Worm (Caenorhabditis elegans) whole organism, young adult: Measurements from ENCODE around the gene K08E4.7.
A peak's percentile ranks its signal among the peaks of the same experiment; 100 is the strongest.

ENCODE experiments used
- B0336.3 ChIP-seq: fragments of 200-800 bp; sonication (Bioruptor generic); IDR thresholded peaks from 2 replicates; pipeline ENCODE4 v1.3.6; 2022; ENCODE audit warnings: missing genetic modification characterization, missing compliant biosample characterization
- F10E7.11 ChIP-seq: sonication (generic microtip); optimal IDR thresholded peaks from 2 replicates; lab custom pipeline; 2017; ENCODE audit warnings: mild to moderate bottlenecking, missing genetic modification characterization, moderate library complexity, missing compliant biosample characterization
- T07F8.4 ChIP-seq: sonication (generic microtip); optimal IDR thresholded peaks from 2 replicates; lab custom pipeline; 2016; ENCODE audit warnings: mild to moderate bottlenecking, missing genetic modification characterization, moderate library complexity, missing compliant biosample characterization
- Y53F4B.3 ChIP-seq: fragments of 200-800 bp; sonication (Bioruptor generic); IDR thresholded peaks from 2 replicates; pipeline ENCODE4 v1.3.6; 2022; ENCODE audit warnings: missing genetic modification reagents, missing genetic modification characterization, missing compliant biosample characterization
- Y53G8AR.9 ChIP-seq: fragments of 200-800 bp; sonication (Bioruptor generic); conservative IDR thresholded peaks from 2 replicates; pipeline ENCODE4 v1.3.6; 2022; ENCODE audit warnings: missing genetic modification reagents, missing genetic modification characterization, missing compliant biosample characterization
- Y56A3A.18 ChIP-seq: fragments of 200-800 bp; sonication (Bioruptor generic); IDR thresholded peaks from 2 replicates; pipeline ENCODE4 v1.3.6; 2022; ENCODE audit warnings: missing genetic modification reagents, missing genetic modification characterization, missing compliant biosample characterization
- Y79H2A.3 ChIP-seq: fragments of 200-800 bp; sonication (Bioruptor generic); conservative IDR thresholded peaks from 2 replicates; pipeline ENCODE4 v1.3.6; 2022; ENCODE audit warnings: missing genetic modification reagents, missing genetic modification characterization, missing compliant biosample characterization
- akir-1 ChIP-seq: fragments of 200-800 bp; sonication (Bioruptor generic); optimal IDR thresholded peaks from 2 replicates; lab custom pipeline; 2018; ENCODE audit warnings: mild to moderate bottlenecking, missing genetic modification characterization, moderate library complexity, missing compliant biosample characterization
- aptf-3 ChIP-seq: fragments of 200-800 bp; sonication (Bioruptor generic); IDR thresholded peaks from 2 replicates; pipeline ENCODE4 v1.3.6; 2022; ENCODE audit warnings: missing genetic modification characterization, missing compliant biosample characterization
- attf-5 ChIP-seq: fragments of 200-800 bp; sonication (Bioruptor generic); optimal IDR thresholded peaks from 2 replicates; lab custom pipeline; 2018; ENCODE audit warnings: mild to moderate bottlenecking, missing genetic modification characterization, missing compliant biosample characterization
- attf-6 ChIP-seq: fragments of 200-800 bp; sonication (Bioruptor generic); IDR thresholded peaks from 2 replicates; pipeline ENCODE4 v1.3.6; 2022; ENCODE audit warnings: missing genetic modification reagents, missing genetic modification characterization, missing compliant biosample characterization
- bed-2 ChIP-seq: fragments of 200-800 bp; sonication (Bioruptor generic); IDR thresholded peaks from 2 replicates; pipeline ENCODE4 v1.3.6; 2022; ENCODE audit warnings: missing genetic modification reagents, missing genetic modification characterization, missing compliant biosample characterization
- ceh-100 ChIP-seq: fragments of 200-800 bp; sonication (Bioruptor generic); IDR thresholded peaks from 2 replicates; pipeline ENCODE4 v1.3.6; 2022; ENCODE audit warnings: missing genetic modification reagents, missing genetic modification characterization, missing compliant biosample characterization
- ceh-58 ChIP-seq: fragments of 200-800 bp; sonication (Bioruptor generic); IDR thresholded peaks from 2 replicates; pipeline ENCODE4 v1.3.6; 2022; ENCODE audit warnings: missing genetic modification characterization, missing compliant biosample characterization
- ceh-79 ChIP-seq: sonication (generic microtip); optimal IDR thresholded peaks from 2 replicates; lab custom pipeline; 2017; ENCODE audit warnings: mild to moderate bottlenecking, missing genetic modification characterization, missing compliant biosample characterization
- ceh-91 ChIP-seq: fragments of 200-800 bp; sonication (Bioruptor generic); IDR thresholded peaks from 2 replicates; pipeline ENCODE4 v1.3.6; 2022; ENCODE audit warnings: missing genetic modification reagents, missing genetic modification characterization, missing compliant biosample characterization
- dox-1 ChIP-seq: fragments of 200-800 bp; sonication (Bioruptor generic); IDR thresholded peaks from 2 replicates; pipeline ENCODE4 v1.3.6; 2022; ENCODE audit warnings: missing genetic modification reagents, missing genetic modification characterization, missing compliant biosample characterization
- dpff-1 ChIP-seq: sonication (generic microtip); optimal IDR thresholded peaks from 2 replicates; lab custom pipeline; 2017; ENCODE audit warnings: mild to moderate bottlenecking, missing genetic modification characterization, missing compliant biosample characterization
- egl-44 ChIP-seq: fragments of 200-800 bp; sonication (Bioruptor generic); IDR thresholded peaks from 2 replicates; pipeline ENCODE4 v1.3.6; 2022; ENCODE audit warnings: missing genetic modification reagents, missing genetic modification characterization, missing compliant biosample characterization
- egrh-3 ChIP-seq: fragments of 200-800 bp; sonication (Bioruptor generic); IDR thresholded peaks from 2 replicates; pipeline ENCODE4 v1.3.6; 2022; ENCODE audit warnings: missing genetic modification reagents, missing genetic modification characterization, missing compliant biosample characterization
- fkh-3 ChIP-seq: sonication (generic microtip); optimal IDR thresholded peaks from 2 replicates; lab custom pipeline; 2016; ENCODE audit warnings: mild to moderate bottlenecking, missing genetic modification characterization, missing compliant biosample characterization
- hrde-1 ChIP-seq: sonication (generic microtip); optimal IDR thresholded peaks from 2 replicates; lab custom pipeline; 2016; ENCODE audit warnings: missing genetic modification characterization, mild to moderate bottlenecking, missing compliant biosample characterization, moderate library complexity, missing genotype, missing genetic modification reagents, borderline replicate concordance
- hsf-1 ChIP-seq: fragments of 200-800 bp; sonication (Bioruptor generic); IDR thresholded peaks from 2 replicates; pipeline ENCODE4 v1.3.6; 2022; ENCODE audit warnings: missing genetic modification reagents, missing genetic modification characterization, missing compliant biosample characterization
- let-526 ChIP-seq: fragments of 200-800 bp; sonication (Bioruptor generic); IDR thresholded peaks from 2 replicates; pipeline ENCODE4 v1.3.6; 2022; ENCODE audit warnings: missing genetic modification reagents, missing genetic modification characterization, missing compliant biosample characterization
- lin-35 ChIP-seq, 3 experiments: fragments of 150-350 bp in 2 of 3; sonication (generic microtip) in 1 of 3; optimal IDR thresholded peaks; 2 replicates each; lab custom pipeline; 2014 to 2018; ENCODE audit warnings: missing biosample characterization in 3 of 3, missing genetic modification characterization in 3 of 3, missing genetic modification reagents in 3 of 3
- lin-54 ChIP-seq: fragments of 200-800 bp; sonication (Bioruptor generic); optimal IDR thresholded peaks from 2 replicates; lab custom pipeline; 2018; ENCODE audit warnings: mild to moderate bottlenecking, missing genetic modification characterization, missing compliant biosample characterization
- lir-1 ChIP-seq: fragments of 200-800 bp; sonication (Bioruptor generic); conservative IDR thresholded peaks from 2 replicates; pipeline ENCODE4 v1.3.6; 2022; ENCODE audit warnings: missing genetic modification reagents, missing genetic modification characterization, missing compliant biosample characterization
- madf-10 ChIP-seq: sonication (generic microtip); optimal IDR thresholded peaks from 2 replicates; lab custom pipeline; 2016; ENCODE audit warnings: mild to moderate bottlenecking, missing genetic modification characterization, missing compliant biosample characterization
- mcd-1 ChIP-seq: fragments of 200-800 bp; sonication (Bioruptor generic); IDR thresholded peaks from 2 replicates; pipeline ENCODE4 v1.3.6; 2022; ENCODE audit warnings: missing genetic modification reagents, missing genetic modification characterization, missing compliant biosample characterization
- mes-4 ChIP-seq: sonication (generic microtip); optimal IDR thresholded peaks from 2 replicates; lab custom pipeline; 2016; ENCODE audit warnings: missing genotype, missing genetic modification characterization, missing compliant biosample characterization
- nfya-2 ChIP-seq: fragments of 200-800 bp; sonication (Bioruptor generic); IDR thresholded peaks from 2 replicates; pipeline ENCODE4 v1.3.6; 2022; ENCODE audit warnings: missing genetic modification reagents, missing genetic modification characterization, missing compliant biosample characterization
- repo-1 ChIP-seq: sonication (generic microtip); optimal IDR thresholded peaks from 2 replicates; lab custom pipeline; 2017; ENCODE audit warnings: mild to moderate bottlenecking, missing genetic modification characterization, missing compliant biosample characterization
- snpc-1.1 ChIP-seq: sonication (generic microtip); optimal IDR thresholded peaks from 2 replicates; lab custom pipeline; 2017; ENCODE audit warnings: missing genetic modification characterization, mild to moderate bottlenecking, missing compliant biosample characterization, antibody characterized with exemption, moderate library complexity, missing genotype, missing genetic modification reagents; ENCODE audit not compliant: insufficient read depth
- snpc-1.3 ChIP-seq: sonication (generic microtip); optimal IDR thresholded peaks from 2 replicates; lab custom pipeline; 2017; ENCODE audit warnings: missing genetic modification characterization, mild to moderate bottlenecking, missing compliant biosample characterization, antibody characterized with exemption, moderate library complexity, missing genotype, missing genetic modification reagents; ENCODE audit not compliant: insufficient read depth
- somi-1 ChIP-seq: fragments of 200-800 bp; sonication (Bioruptor generic); optimal IDR thresholded peaks from 2 replicates; lab custom pipeline; 2018; ENCODE audit warnings: mild to moderate bottlenecking, missing genetic modification characterization, missing compliant biosample characterization
- sptf-2 ChIP-seq: fragments of 200-800 bp; sonication (Bioruptor generic); optimal IDR thresholded peaks from 2 replicates; lab custom pipeline; 2018; ENCODE audit warnings: mild to moderate bottlenecking, missing genetic modification characterization, missing compliant biosample characterization
- tbp1 ChIP-seq: fragments of 200-800 bp; sonication (Bioruptor generic); optimal IDR thresholded peaks from 2 replicates; lab custom pipeline; 2018; ENCODE audit warnings: mild to moderate bottlenecking, missing genetic modification characterization, missing compliant biosample characterization
- ztf-25 ChIP-seq: fragments of 200-800 bp; sonication (Bioruptor generic); IDR thresholded peaks from 2 replicates; pipeline ENCODE4 v1.3.6; 2022; ENCODE audit warnings: missing genetic modification reagents, missing genetic modification characterization, missing compliant biosample characterization

Gene K08E4.7

ce11 chrIV:12078907-12079523, 3.4 kb downstream of the K08E4.7 start, which contains the start of gene lex-1:
Gene lex-1 (plus strand): TSS chrIV:12079473.
- TF ChIP-seq egrh-3 = no peak
- TF ChIP-seq sptf-2 = no peak
- TF ChIP-seq lin-54 (GFP tag; lab: Kevin White, UChicago) = peak; percentile 26
- peak in 1 of 3 experiments; percentile 21 for TF ChIP-seq lin-35 (GFP tag; optimal IDR thresholded peaks at IDR 0.05; lab: Kevin White, UChicago)
- TF ChIP-seq egl-44 (GFP tag; lab: Robert Waterston, UW) = no peak
- peak; percentile 61 for TF ChIP-seq attf-5 (GFP tag; lab: Kevin White, UChicago)
- TF ChIP-seq nfya-2 (GFP tag; lab: Robert Waterston, UW) = no peak
- TF ChIP-seq snpc-1.1 = no peak
- TF ChIP-seq mcd-1 = peak; percentile 71
- no peak for TF ChIP-seq somi-1 (GFP tag; lab: Kevin White, UChicago)
- TF ChIP-seq madf-10 (tag; lab: Kevin White, UChicago) = no peak
- no peak for TF ChIP-seq snpc-1.3 (tag; lab: Kevin White, UChicago)
- TF ChIP-seq mes-4 (tag; lab: Kevin White, UChicago) = no peak
- TF ChIP-seq bed-2 (GFP tag; lab: Robert Waterston, UW) = no peak

- TF ChIP-seq somi-1 (GFP tag; lab: Kevin White, UChicago) (no peak), akir-1 (no peak), ztf-25 (GFP tag; lab: Robert Waterston, UW) (no peak), T07F8.4 (tag; lab: Kevin White, UChicago) (no peak), F10E7.11 (tag; lab: Kevin White, UChicago) (no peak), fkh-3 (tag; lab: Kevin White, UChicago) (no peak), ceh-79 (tag; lab: Kevin White, UChicago) (no peak), Y53G8AR.9 (GFP tag; lab: Robert Waterston, UW) (no peak), ceh-91 (no peak), dpff-1 (no peak), ceh-100 (GFP tag; lab: Robert Waterston, UW) (no peak), lir-1 (GFP tag; lab: Robert Waterston, UW) (no peak), attf-6 (no peak), hsf-1 (no peak), madf-10 (tag; lab: Kevin White, UChicago) (no peak), aptf-3 (GFP tag; lab: Robert Waterston, UW) (no peak), tbp1 (GFP tag; lab: Kevin White, UChicago) (no peak), repo-1 (no peak)
Measured at ce11 chrIV:12080807-12081206, 5.2 kb downstream of the K08E4.7 start.

ce11 chrIV:12084178-12084577, 8.6 kb downstream of the K08E4.7 start, which contains the start of gene repo-1:
Gene repo-1 (plus strand): TSS chrIV:12084478.
- no peak for TF ChIP-seq ceh-58 (GFP tag; lab: Robert Waterston, UW)
- no peak for TF ChIP-seq Y53F4B.3
- 0 out of 2 replicates have a peak, but pooled peaks have one; percentile 27 for TF ChIP-seq Y53G8AR.9 (GFP tag; lab: Robert Waterston, UW)
- TF ChIP-seq attf-6 = no peak
- no peak for TF ChIP-seq let-526 (GFP tag; lab: Robert Waterston, UW)

ce11 chrIV:12084587-12084986, 9.0 kb downstream of the K08E4.7 start:
- TF ChIP-seq hrde-1 (tag; lab: Kevin White, UChicago) = peak; percentile 65
- TF ChIP-seq B0336.3 (GFP tag; lab: Robert Waterston, UW) = no peak
- peak; percentile 20; the same call in 1 of the 2 replicates for TF ChIP-seq dox-1 (GFP tag; lab: Robert Waterston, UW)
- TF ChIP-seq Y79H2A.3 (GFP tag; lab: Robert Waterston, UW) = no peak
- no peak for TF ChIP-seq aptf-3 (GFP tag; lab: Robert Waterston, UW)
- TF ChIP-seq Y56A3A.18 (GFP tag; lab: Robert Waterston, UW) = no peak
